Worm (Caenorhabditis elegans) whole organism, young adult: ENCODE data around the gene gcy-33.
A peak's percentile ranks its signal among the peaks of the same experiment; 100 is the strongest.

Experiments used
- B0035.1 ChIP-seq: sonication (generic microtip); optimal IDR thresholded peaks from 2 replicates; lab custom pipeline; 2016; ENCODE audit warnings: missing genetic modification characterization, mild to moderate bottlenecking, missing compliant biosample characterization, missing genotype, missing genetic modification reagents
- B0261.1 ChIP-seq: sonication (generic microtip); optimal IDR thresholded peaks from 2 replicates; lab custom pipeline; 2016; ENCODE audit warnings: mild to moderate bottlenecking, missing genetic modification characterization, moderate library complexity, missing compliant biosample characterization
- D2030.7 ChIP-seq: fragments of 200-800 bp; sonication (Bioruptor generic); IDR thresholded peaks from 2 replicates; pipeline ENCODE4 v1.3.6; 2022; ENCODE audit warnings: missing genetic modification reagents, missing genetic modification characterization, missing compliant biosample characterization
- F39B2.1 ChIP-seq: fragments of 200-800 bp; sonication (Bioruptor generic); IDR thresholded peaks from 2 replicates; pipeline ENCODE4 v1.3.6; 2022; ENCODE audit warnings: missing genetic modification reagents, missing genetic modification characterization, missing compliant biosample characterization
- F57A8.1 ChIP-seq: fragments of 200-800 bp; sonication (Bioruptor generic); optimal IDR thresholded peaks from 2 replicates; lab custom pipeline; 2018; ENCODE audit warnings: mild to moderate bottlenecking, missing genetic modification characterization, moderate library complexity, missing compliant biosample characterization
- K11D2.4 ChIP-seq: fragments of 200-800 bp; sonication (Bioruptor generic); IDR thresholded peaks from 2 replicates; pipeline ENCODE4 v1.3.6; 2022; ENCODE audit warnings: missing genetic modification reagents, missing genetic modification characterization, missing compliant biosample characterization
- Y79H2A.3 ChIP-seq: fragments of 200-800 bp; sonication (Bioruptor generic); conservative IDR thresholded peaks from 2 replicates; pipeline ENCODE4 v1.3.6; 2022; ENCODE audit warnings: missing genetic modification reagents, missing genetic modification characterization, missing compliant biosample characterization
- Y95B8A.8 ChIP-seq: fragments of 200-800 bp; sonication (Bioruptor generic); IDR thresholded peaks from 2 replicates; pipeline ENCODE4 v1.3.6; 2022; ENCODE audit warnings: missing genetic modification reagents, missing genetic modification characterization, missing compliant biosample characterization
- aptf-2 ChIP-seq: fragments of 200-800 bp; sonication (Bioruptor generic); conservative IDR thresholded peaks from 2 replicates; pipeline ENCODE4 v1.3.6; 2022; ENCODE audit warnings: missing genetic modification reagents, missing genetic modification characterization, missing compliant biosample characterization
- aptf-3 ChIP-seq: fragments of 200-800 bp; sonication (Bioruptor generic); IDR thresholded peaks from 2 replicates; pipeline ENCODE4 v1.3.6; 2022; ENCODE audit warnings: missing genetic modification characterization, missing compliant biosample characterization
- bed-1 ChIP-seq: fragments of 200-800 bp; sonication (Bioruptor generic); IDR thresholded peaks from 2 replicates; pipeline ENCODE4 v1.3.6; 2022; ENCODE audit warnings: missing genetic modification reagents, missing genetic modification characterization, missing compliant biosample characterization
- ccch-3 ChIP-seq: fragments of 200-800 bp; sonication (Bioruptor generic); optimal IDR thresholded peaks from 2 replicates; lab custom pipeline; 2018; ENCODE audit warnings: mild to moderate bottlenecking, missing genetic modification characterization, missing compliant biosample characterization
- ceh-79 ChIP-seq: sonication (generic microtip); optimal IDR thresholded peaks from 2 replicates; lab custom pipeline; 2017; ENCODE audit warnings: mild to moderate bottlenecking, missing genetic modification characterization, missing compliant biosample characterization
- ceh-91 ChIP-seq: fragments of 200-800 bp; sonication (Bioruptor generic); IDR thresholded peaks from 2 replicates; pipeline ENCODE4 v1.3.6; 2022; ENCODE audit warnings: missing genetic modification reagents, missing genetic modification characterization, missing compliant biosample characterization
- chd-7 ChIP-seq: sonication (generic microtip); optimal IDR thresholded peaks from 2 replicates; lab custom pipeline; 2016; ENCODE audit warnings: mild to moderate bottlenecking, missing genetic modification characterization, moderate library complexity, missing compliant biosample characterization
- efl-1 ChIP-seq: fragments of 150-350 bp; optimal IDR thresholded peaks from 2 replicates; lab custom pipeline; 2014; ENCODE audit warnings: missing biosample characterization, missing genetic modification reagents, missing genetic modification characterization
- egl-18 ChIP-seq: fragments of 200-800 bp; sonication (Bioruptor generic); IDR thresholded peaks from 2 replicates; pipeline ENCODE4 v1.3.6; 2022; ENCODE audit warnings: missing genetic modification reagents, missing genetic modification characterization, missing compliant biosample characterization
- egl-44 ChIP-seq: fragments of 200-800 bp; sonication (Bioruptor generic); IDR thresholded peaks from 2 replicates; pipeline ENCODE4 v1.3.6; 2022; ENCODE audit warnings: missing genetic modification reagents, missing genetic modification characterization, missing compliant biosample characterization
- ets-4 ChIP-seq: fragments of 200-800 bp; sonication (Bioruptor generic); optimal IDR thresholded peaks from 2 replicates; lab custom pipeline; 2018; ENCODE audit warnings: mild to moderate bottlenecking, missing genetic modification characterization, missing compliant biosample characterization
- hlh-12 ChIP-seq: sonication (generic microtip); optimal IDR thresholded peaks from 2 replicates; lab custom pipeline; 2016; ENCODE audit warnings: missing genetic modification characterization, missing compliant biosample characterization
- hlh-26 ChIP-seq: fragments of 200-800 bp; sonication (Bioruptor generic); conservative IDR thresholded peaks from 2 replicates; pipeline ENCODE4 v1.3.6; 2022; ENCODE audit warnings: missing genetic modification reagents, missing genetic modification characterization, missing compliant biosample characterization
- hrde-1 ChIP-seq: sonication (generic microtip); optimal IDR thresholded peaks from 2 replicates; lab custom pipeline; 2016; ENCODE audit warnings: missing genetic modification characterization, mild to moderate bottlenecking, missing compliant biosample characterization, moderate library complexity, missing genotype, missing genetic modification reagents, borderline replicate concordance
- let-526 ChIP-seq: fragments of 200-800 bp; sonication (Bioruptor generic); IDR thresholded peaks from 2 replicates; pipeline ENCODE4 v1.3.6; 2022; ENCODE audit warnings: missing genetic modification reagents, missing genetic modification characterization, missing compliant biosample characterization
- let-607 ChIP-seq, 2 experiments: fragments of 200-800 bp in 1 of 2; sonication (Bioruptor generic) in 1 of 2; sonication (generic microtip) in 1 of 2; optimal IDR thresholded peaks; 2 replicates each; lab custom pipeline; 2016 to 2018; ENCODE audit warnings: mild to moderate bottlenecking in 2 of 2, missing compliant biosample characterization in 2 of 2, missing genetic modification characterization in 2 of 2, moderate library complexity in 2 of 2, missing genotype in 1 of 2
- lin-26 ChIP-seq: fragments of 200-800 bp; sonication (Bioruptor generic); IDR thresholded peaks from 2 replicates; pipeline ENCODE4 v1.3.6; 2022; ENCODE audit warnings: missing genetic modification reagents, missing genetic modification characterization, missing compliant biosample characterization
- lin-35 ChIP-seq, 3 experiments: fragments of 150-350 bp in 2 of 3; sonication (generic microtip) in 1 of 3; optimal IDR thresholded peaks; 2 replicates each; lab custom pipeline; 2014 to 2018; ENCODE audit warnings: missing biosample characterization in 3 of 3, missing genetic modification characterization in 3 of 3, missing genetic modification reagents in 3 of 3
- lin-40 ChIP-seq: sonication (generic microtip); optimal IDR thresholded peaks from 2 replicates; lab custom pipeline; 2016; ENCODE audit warnings: missing genetic modification characterization, mild to moderate bottlenecking, missing compliant biosample characterization, missing genotype, missing genetic modification reagents
- mcd-1 ChIP-seq: fragments of 200-800 bp; sonication (Bioruptor generic); IDR thresholded peaks from 2 replicates; pipeline ENCODE4 v1.3.6; 2022; ENCODE audit warnings: missing genetic modification reagents, missing genetic modification characterization, missing compliant biosample characterization
- nfya-2 ChIP-seq: fragments of 200-800 bp; sonication (Bioruptor generic); IDR thresholded peaks from 2 replicates; pipeline ENCODE4 v1.3.6; 2022; ENCODE audit warnings: missing genetic modification reagents, missing genetic modification characterization, missing compliant biosample characterization
- nhr-80 ChIP-seq: sonication (generic microtip); optimal IDR thresholded peaks from 2 replicates; lab custom pipeline; 2016; ENCODE audit warnings: missing genetic modification characterization, missing compliant biosample characterization
- nhr-90 ChIP-seq: sonication (generic microtip); optimal IDR thresholded peaks from 2 replicates; lab custom pipeline; 2016; ENCODE audit warnings: missing genotype, mild to moderate bottlenecking, missing genetic modification characterization, missing compliant biosample characterization
- pbrm-1 ChIP-seq: fragments of 200-800 bp; sonication (Bioruptor generic); IDR thresholded peaks from 2 replicates; pipeline ENCODE4 v1.3.6; 2022; ENCODE audit warnings: missing genetic modification reagents, missing genetic modification characterization, missing compliant biosample characterization
- rcor-1 ChIP-seq: fragments of 200-800 bp; sonication (Bioruptor generic); IDR thresholded peaks from 2 replicates; pipeline ENCODE4 v1.3.6; 2022; ENCODE audit warnings: missing genetic modification reagents, missing genetic modification characterization, missing compliant biosample characterization
- snpc-4 ChIP-seq, 5 experiments: fragments of 150-350 bp in 1 of 5; sonication (generic microtip) in 4 of 5; optimal IDR thresholded peaks; 2 replicates each; lab custom pipeline; 2014 to 2018; ENCODE audit warnings: missing genetic modification characterization in 5 of 5, missing biosample characterization in 3 of 5, antibody characterized with exemption in 2 of 5, mild to moderate bottlenecking in 2 of 5, missing compliant biosample characterization in 2 of 5, missing genotype in 2 of 5, moderate library complexity in 2 of 5, missing genetic modification reagents in 1 of 5
- unc-62 ChIP-seq: fragments of 150-350 bp; optimal IDR thresholded peaks from 2 replicates; lab custom pipeline; 2014; ENCODE audit warnings: missing biosample characterization, missing genetic modification reagents, missing genetic modification characterization
- xnd-1 ChIP-seq: sonication (generic microtip); optimal IDR thresholded peaks from 2 replicates; lab custom pipeline; 2016; ENCODE audit warnings: missing genotype, missing genetic modification reagents, missing genetic modification characterization, missing compliant biosample characterization
- ztf-22 ChIP-seq: fragments of 200-800 bp; sonication (Bioruptor generic); optimal IDR thresholded peaks from 2 replicates; lab custom pipeline; 2018; ENCODE audit warnings: mild to moderate bottlenecking, missing genetic modification characterization, moderate library complexity, missing compliant biosample characterization
- ztf-3 ChIP-seq: fragments of 200-800 bp; sonication (Bioruptor generic); optimal IDR thresholded peaks from 2 replicates; lab custom pipeline; 2018; ENCODE audit warnings: mild to moderate bottlenecking, missing genetic modification characterization, missing compliant biosample characterization

Gene gcy-33

DNA sequence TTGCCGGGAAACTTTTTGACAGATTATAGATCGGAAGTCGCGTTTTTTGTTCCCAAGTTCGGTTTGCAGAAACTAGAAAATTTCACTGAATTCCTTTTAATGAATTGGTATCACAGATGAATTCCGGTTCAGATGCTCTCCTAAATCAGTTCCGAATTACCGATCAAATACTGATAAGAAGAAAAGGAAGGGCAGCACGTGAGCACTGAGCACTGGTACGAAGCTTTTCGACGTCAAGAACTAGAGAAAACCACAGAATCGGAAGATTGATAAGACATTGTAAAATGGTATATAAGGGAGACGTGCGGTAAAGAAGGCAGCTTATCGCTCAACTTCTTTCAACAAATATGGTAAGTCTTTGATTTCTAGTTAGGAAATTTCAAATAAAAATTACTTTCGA, 26.4 kb downstream of the gcy-33 start, which contains the start of gene cpr-1:
Gene cpr-1, plus strand, starts transcription at position 319 of the 400 bp plus-strand sequence.
- TF ChIP-seq Y79H2A.3 (no peak), ets-4 (GFP tag; lab: Kevin White, UChicago) (peak; percentile 87), bed-1 (GFP tag; lab: Robert Waterston, UW) (no peak), ztf-22 (GFP tag; lab: Kevin White, UChicago) (peak; percentile 59), pbrm-1 (GFP tag; lab: Robert Waterston, UW) (no peak), Y95B8A.8 (GFP tag; lab: Robert Waterston, UW) (no peak), xnd-1 (no peak), B0261.1 (no peak), hrde-1 (no peak), lin-26 (GFP tag; lab: Robert Waterston, UW) (no peak), snpc-4 (GFP tag; optimal IDR thresholded peaks at IDR 0.05; lab: Kevin White, UChicago) (no peak), snpc-4 (tag; optimal IDR thresholded peaks at IDR 0.05; lab: Kevin White, UChicago) (peak in 1 of 4 experiments; percentile 25), let-526 (no peak), lin-35 (GFP tag; optimal IDR thresholded peaks at IDR 0.05; lab: Kevin White, UChicago) (no peak), D2030.7 (GFP tag; lab: Robert Waterston, UW) (no peak), efl-1 (GFP tag; lab: Kevin White, UChicago) (no peak), lin-40 (tag; lab: Kevin White, UChicago) (no peak), let-607 (tag; optimal IDR thresholded peaks at IDR 0.05; lab: Kevin White, UChicago) (no peak), nhr-80 (tag; lab: Kevin White, UChicago) (peak; percentile 93)

DNA sequence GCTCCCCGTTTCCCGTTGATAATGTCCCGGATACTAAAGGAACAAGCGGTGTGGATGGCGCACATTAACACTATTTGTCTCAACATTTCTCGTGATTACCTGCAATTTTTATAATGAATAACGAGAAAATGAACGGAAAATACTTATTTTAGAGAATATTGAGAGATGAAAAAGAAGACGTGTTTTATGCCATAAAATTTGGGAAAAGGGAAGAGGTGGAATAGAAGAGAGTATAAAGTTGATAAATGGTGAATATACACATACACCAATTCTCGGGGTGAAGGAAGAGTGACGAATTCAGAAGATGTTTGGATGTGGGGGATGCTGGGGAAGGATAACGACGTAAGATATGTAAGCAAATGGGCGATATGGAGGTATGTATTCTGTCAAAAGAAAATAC, 36.9 kb downstream of the gcy-33 start, which contains the start of gene F58H1.7:
Gene F58H1.7, minus strand, starts transcription at position 101 of the 400 bp plus-strand sequence.
- no peak for TF ChIP-seq ceh-91
- no peak for TF ChIP-seq egl-44
- no peak for TF ChIP-seq ceh-79 (tag; lab: Kevin White, UChicago)
- no peak for TF ChIP-seq egl-18 (GFP tag; lab: Robert Waterston, UW)
- TF ChIP-seq nfya-2 (GFP tag; lab: Robert Waterston, UW) = no peak
- no peak for TF ChIP-seq hlh-12 (tag; lab: Kevin White, UChicago)
- no peak for TF ChIP-seq hlh-26 (GFP tag; lab: Robert Waterston, UW)
- TF ChIP-seq mcd-1 (GFP tag; lab: Robert Waterston, UW) = no peak

DNA sequence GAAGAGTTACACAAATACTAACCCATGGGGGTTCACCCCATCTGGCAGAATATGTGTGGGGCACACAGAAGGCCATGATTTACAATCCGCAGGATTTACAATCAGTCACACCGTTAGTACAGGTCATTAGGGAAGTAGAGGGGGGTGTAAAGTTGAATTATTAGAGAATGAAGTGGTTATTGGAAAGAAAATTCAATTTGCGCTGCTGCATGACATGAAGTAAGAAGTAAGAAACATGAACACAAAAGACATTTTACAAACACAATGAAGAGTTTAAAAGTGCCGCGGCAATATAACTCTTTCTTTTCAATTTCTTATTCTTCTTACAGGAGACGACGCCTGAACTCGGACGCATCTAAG, 40.8 kb downstream of the gcy-33 start:
- TF ChIP-seq B0035.1 (tag; lab: Kevin White, UChicago) (no peak), nhr-90 (tag; lab: Kevin White, UChicago) (no peak), aptf-3 (GFP tag; lab: Robert Waterston, UW) (no peak), lin-40 (tag; lab: Kevin White, UChicago) (no peak), let-607 (tag; optimal IDR thresholded peaks at IDR 0.05; lab: Kevin White, UChicago) (no peak), aptf-2 (GFP tag; lab: Robert Waterston, UW) (no peak), chd-7 (tag; lab: Kevin White, UChicago) (no peak), xnd-1 (no peak), bed-1 (GFP tag; lab: Robert Waterston, UW) (no peak), efl-1 (GFP tag; lab: Kevin White, UChicago) (no peak), F39B2.1 (GFP tag; lab: Robert Waterston, UW) (no peak), ccch-3 (GFP tag; lab: Kevin White, UChicago) (no peak), ztf-3 (GFP tag; lab: Kevin White, UChicago) (no peak), rcor-1 (GFP tag; lab: Robert Waterston, UW) (no peak), unc-62 (GFP tag; lab: Kevin White, UChicago) (no peak), K11D2.4 (no peak), F57A8.1 (GFP tag; lab: Kevin White, UChicago) (no peak)
